Fruit fly (Drosophila melanogaster) whole organism: Measurements from ENCODE around the gene CG15537.

Source experiments
- Dll ChIP-seq: fragments of >200 bp; optimal IDR thresholded peaks from 2 replicates; lab custom pipeline; 2017
- pan ChIP-seq: fragments of >200 bp; optimal IDR thresholded peaks from 2 replicates; lab custom pipeline; 2017

DNA sequence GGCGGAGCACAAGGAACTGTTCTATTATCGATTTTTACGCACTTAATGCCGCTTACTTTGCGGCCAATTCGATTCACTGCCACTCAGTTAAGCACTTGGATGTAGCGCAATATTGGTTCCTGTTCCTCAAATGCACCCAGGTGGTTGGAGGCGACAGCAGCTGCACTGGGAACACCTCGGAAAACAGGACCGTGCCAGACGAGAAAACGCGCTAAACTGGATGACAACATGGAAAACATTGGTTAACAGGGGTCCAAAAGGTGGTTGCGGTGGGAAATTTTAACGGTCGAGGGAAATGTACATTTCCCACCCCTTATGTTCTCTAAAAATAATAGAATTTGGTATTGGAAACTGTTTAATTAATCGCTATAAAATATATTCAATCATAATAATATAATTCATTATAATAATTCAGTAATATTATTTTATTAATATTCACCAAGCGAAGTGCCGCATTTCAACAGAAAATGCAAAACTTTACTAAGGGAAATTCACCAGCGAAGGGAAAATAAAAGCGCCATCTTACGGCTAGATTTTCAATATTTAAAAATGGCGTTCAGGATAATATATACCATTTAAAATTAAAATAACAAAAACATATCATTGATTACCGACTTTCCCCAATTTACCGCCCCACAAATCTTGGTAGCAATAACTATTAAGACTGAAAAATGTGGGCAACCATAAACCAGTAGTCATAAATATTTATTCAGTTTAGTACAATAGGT is 12.6 kb upstream of the CG15537 start, which contains the start of gene aralar1:
- TF ChIP-seq Dll (lab: Kevin White, UChicago): no peak
- TF ChIP-seq pan: no peak
